Fruit fly (Drosophila melanogaster) whole organism, embryonic: Measurements from ENCODE around the gene Mst98Cb.

Source experiments
- Asciz ChIP-seq: fragments of 200-800 bp; sonication (Bioruptor generic); optimal IDR thresholded peaks from 2 replicates; lab custom pipeline; 2017; ENCODE audit warnings: missing biosample characterization, mild to moderate bottlenecking, missing genetic modification characterization, missing genetic modification reagents
- Atf3 ChIP-seq: fragments of 200-800 bp; sonication (Bioruptor generic); optimal IDR thresholded peaks from 3 replicates; lab custom pipeline; 2016; ENCODE audit warnings: missing biosample characterization, missing genetic modification characterization
- Bgb ChIP-seq: fragments of 200-800 bp; sonication (Bioruptor generic); IDR thresholded peaks from 2 replicates; pipeline ENCODE4 v1.3.6; 2022; ENCODE audit warnings: missing biosample characterization, missing genetic modification characterization; ENCODE audit not compliant: partially characterized antibody
- CG11695 ChIP-seq: fragments of 200-800 bp; sonication (Bioruptor generic); IDR thresholded peaks from 3 replicates; pipeline ENCODE4 v1.3.6; 2022; ENCODE audit warnings: missing biosample characterization, missing genetic modification characterization
- CG12236 ChIP-seq: fragments of 200-800 bp; sonication (Bioruptor generic); optimal IDR thresholded peaks from 2 replicates; lab custom pipeline; 2016; ENCODE audit warnings: missing biosample characterization, missing genetic modification characterization
- CG12942 ChIP-seq: fragments of 200-800 bp; sonication (Bioruptor generic); optimal IDR thresholded peaks from 3 replicates; lab custom pipeline; 2016; ENCODE audit warnings: missing biosample characterization, missing genetic modification characterization
- CG14667 ChIP-seq: fragments of 200-800 bp; sonication (Bioruptor generic); IDR thresholded peaks from 2 replicates; pipeline ENCODE4 v1.3.6; 2022; ENCODE audit warnings: missing biosample characterization, missing genetic modification characterization
- CG18262 ChIP-seq: fragments of 200-800 bp; optimal IDR thresholded peaks from 3 replicates; lab custom pipeline; 2019; ENCODE audit warnings: missing biosample characterization, mild to moderate bottlenecking, missing genetic modification characterization, moderate library complexity
- CG18599 ChIP-seq: fragments of 200-800 bp; sonication (Bioruptor generic); optimal IDR thresholded peaks from 3 replicates; lab custom pipeline; 2017; ENCODE audit warnings: missing biosample characterization, missing genetic modification characterization, mild to moderate bottlenecking, moderate library complexity, missing genetic modification reagents
- CG2678 ChIP-seq: fragments of 200-800 bp; sonication (Bioruptor generic); optimal IDR thresholded peaks from 3 replicates; lab custom pipeline; 2019; ENCODE audit warnings: missing biosample characterization, mild to moderate bottlenecking, missing genetic modification characterization, moderate library complexity
- CG30020 ChIP-seq: fragments of 200-800 bp; optimal IDR thresholded peaks from 2 replicates; lab custom pipeline; 2019; ENCODE audit warnings: missing biosample characterization, mild to moderate bottlenecking, missing genetic modification characterization, moderate library complexity
- CG3065 ChIP-seq: fragments of 200-800 bp; sonication (Bioruptor generic); optimal IDR thresholded peaks from 2 replicates; lab custom pipeline; 2016; ENCODE audit warnings: missing biosample characterization, missing genetic modification characterization
- CG34376 ChIP-seq: fragments of 200-800 bp; sonication (Bioruptor generic); optimal IDR thresholded peaks from 2 replicates; lab custom pipeline; 2018; ENCODE audit warnings: missing biosample characterization, mild to moderate bottlenecking, missing genetic modification characterization
- CG4730 ChIP-seq: fragments of 200-800 bp; sonication (Bioruptor generic); IDR thresholded peaks from 2 replicates; pipeline ENCODE4 v1.3.6; 2022; ENCODE audit warnings: missing biosample characterization, missing genetic modification characterization
- CG6272 ChIP-seq: fragments of 200-800 bp; sonication (Bioruptor generic); IDR thresholded peaks from 2 replicates; pipeline ENCODE4 v1.3.6; 2022; ENCODE audit warnings: missing biosample characterization, missing genetic modification characterization
- CG7987 ChIP-seq: fragments of 200-800 bp; sonication (Bioruptor generic); optimal IDR thresholded peaks from 2 replicates; lab custom pipeline; 2018; ENCODE audit warnings: missing biosample characterization, mild to moderate bottlenecking, missing genetic modification characterization, moderate library complexity
- CG9817 ChIP-seq: fragments of 200-800 bp; sonication (Bioruptor generic); optimal IDR thresholded peaks from 2 replicates; lab custom pipeline; 2018; ENCODE audit warnings: missing biosample characterization, mild to moderate bottlenecking, missing genetic modification characterization, moderate library complexity
- CG9932 ChIP-seq: fragments of 200-800 bp; sonication (Bioruptor generic); IDR thresholded peaks from 2 replicates; pipeline ENCODE4 v1.3.6; 2022; ENCODE audit warnings: missing biosample characterization, missing genetic modification characterization
- CTCF ChIP-seq: fragments of 200-800 bp; sonication (Bioruptor generic); optimal IDR thresholded peaks from 2 replicates; lab custom pipeline; 2017; ENCODE audit warnings: missing biosample characterization, mild to moderate bottlenecking, missing genetic modification characterization, moderate library complexity
- Chrac-16 ChIP-seq: fragments of 200-800 bp; sonication (Bioruptor generic); optimal IDR thresholded peaks from 3 replicates; lab custom pipeline; 2016; ENCODE audit warnings: missing biosample characterization, missing genetic modification characterization
- Deaf1 ChIP-seq: fragments of 200-800 bp; optimal IDR thresholded peaks from 3 replicates; lab custom pipeline; 2019; ENCODE audit warnings: missing biosample characterization, mild to moderate bottlenecking, missing genetic modification characterization, moderate library complexity
- Dip2 ChIP-seq: fragments of 200-800 bp; sonication (Bioruptor generic); IDR thresholded peaks from 2 replicates; pipeline ENCODE4 v1.3.6; 2022; ENCODE audit warnings: missing biosample characterization, missing genetic modification characterization
- Gsc ChIP-seq: fragments of 200-800 bp; sonication (Bioruptor generic); IDR thresholded peaks from 2 replicates; pipeline ENCODE4 v1.3.6; 2022; ENCODE audit warnings: missing biosample characterization, missing genetic modification characterization
- HHEX ChIP-seq: fragments of 200-800 bp; sonication (Bioruptor generic); optimal IDR thresholded peaks from 3 replicates; lab custom pipeline; 2017; ENCODE audit warnings: missing biosample characterization, mild to moderate bottlenecking, missing genetic modification characterization, missing genetic modification reagents
- Hr3 ChIP-seq: fragments of 200-800 bp; sonication (Bioruptor generic); optimal IDR thresholded peaks from 3 replicates; lab custom pipeline; 2016; ENCODE audit warnings: missing biosample characterization, missing genetic modification characterization
- Kr ChIP-seq: fragments of 200-800 bp; sonication (Bioruptor generic); optimal IDR thresholded peaks from 2 replicates; lab custom pipeline; 2017; ENCODE audit warnings: missing biosample characterization, mild to moderate bottlenecking, missing genetic modification characterization
- Nf-YB ChIP-seq: fragments of 200-800 bp; sonication (Bioruptor generic); optimal IDR thresholded peaks from 3 replicates; lab custom pipeline; 2019; ENCODE audit warnings: missing biosample characterization, mild to moderate bottlenecking, missing genetic modification characterization, moderate library complexity
- Stat92E ChIP-seq, 3 experiments: fragments of >200 bp in 2 of 3; fragments of 200-800 bp in 1 of 3; sonication (Bioruptor generic) in 1 of 3; optimal IDR thresholded peaks; 2 replicates each; lab custom pipeline; 2017 to 2019; ENCODE audit warnings: missing biosample characterization in 3 of 3, missing genetic modification characterization in 3 of 3, mild to moderate bottlenecking in 1 of 3, moderate library complexity in 1 of 3
- Trl ChIP-seq, 3 experiments: fragments of >200 bp in 2 of 3; fragments of 200-800 bp in 1 of 3; sonication (Bioruptor generic) in 1 of 3; optimal IDR thresholded peaks; 2 replicates in 1 of 3; 3 replicates in 2 of 3; lab custom pipeline; 2016 to 2017; ENCODE audit warnings: missing biosample characterization in 1 of 3, missing genetic modification characterization in 1 of 3
- Xrp1 ChIP-seq: fragments of 200-800 bp; sonication (Bioruptor generic); IDR thresholded peaks from 2 replicates; pipeline ENCODE4 v1.3.6; 2022; ENCODE audit warnings: missing biosample characterization, missing genetic modification characterization
- ac ChIP-seq: fragments of 200-800 bp; sonication (Bioruptor generic); optimal IDR thresholded peaks from 3 replicates; lab custom pipeline; 2017; ENCODE audit warnings: missing biosample characterization, mild to moderate bottlenecking, missing genetic modification characterization
- al ChIP-seq: fragments of 200-800 bp; sonication (Bioruptor generic); IDR thresholded peaks from 2 replicates; pipeline ENCODE4 v1.3.6; 2022; ENCODE audit warnings: missing biosample characterization, missing genetic modification characterization
- chinmo ChIP-seq: fragments of 200-800 bp; sonication (Bioruptor generic); IDR thresholded peaks from 4 replicates; pipeline ENCODE4 v1.3.6; 2022; ENCODE audit warnings: missing biosample characterization, missing genetic modification characterization; ENCODE audit not compliant: partially characterized antibody
- dati ChIP-seq: fragments of 200-800 bp; sonication (Bioruptor generic); IDR thresholded peaks from 2 replicates; pipeline ENCODE4 v1.3.6; 2022; ENCODE audit warnings: missing biosample characterization, missing genetic modification characterization
- ems ChIP-seq: fragments of 200-800 bp; sonication (Bioruptor generic); optimal IDR thresholded peaks from 3 replicates; lab custom pipeline; 2016; ENCODE audit warnings: missing biosample characterization, missing genetic modification characterization
- gce ChIP-seq: fragments of 200-800 bp; sonication (Bioruptor generic); IDR thresholded peaks from 3 replicates; pipeline ENCODE4 v1.3.6; 2022; ENCODE audit warnings: missing biosample characterization, missing genetic modification characterization
- gfzf ChIP-seq: fragments of 200-800 bp; sonication (Bioruptor generic); optimal IDR thresholded peaks from 2 replicates; lab custom pipeline; 2016; ENCODE audit warnings: missing biosample characterization, mild to moderate bottlenecking, missing genetic modification characterization, moderate library complexity
- jigr1 ChIP-seq: fragments of 200-800 bp; sonication (Bioruptor generic); IDR thresholded peaks from 3 replicates; pipeline ENCODE4 v1.3.6; 2022; ENCODE audit warnings: missing biosample characterization, missing genetic modification characterization
- nom ChIP-seq: fragments of 200-800 bp; sonication (Bioruptor generic); optimal IDR thresholded peaks from 2 replicates; lab custom pipeline; 2017; ENCODE audit warnings: missing biosample characterization, missing genetic modification characterization, mild to moderate bottlenecking, moderate library complexity, missing genetic modification reagents
- pnt ChIP-seq: fragments of 200-800 bp; sonication (Bioruptor generic); optimal IDR thresholded peaks from 3 replicates; lab custom pipeline; 2016; ENCODE audit warnings: missing biosample characterization, missing genetic modification characterization
- pzg ChIP-seq: fragments of 200-800 bp; sonication (Bioruptor generic); optimal IDR thresholded peaks from 3 replicates; lab custom pipeline; 2018; ENCODE audit warnings: missing biosample characterization, mild to moderate bottlenecking, missing genetic modification characterization, moderate library complexity
- rib ChIP-seq: fragments of 200-800 bp; sonication (Bioruptor generic); IDR thresholded peaks from 2 replicates; pipeline ENCODE4 v1.3.6; 2022; ENCODE audit warnings: missing biosample characterization, missing genetic modification characterization
- slbo ChIP-seq: fragments of 200-800 bp; sonication (Bioruptor generic); IDR thresholded peaks from 2 replicates; pipeline ENCODE4 v1.3.6; 2022; ENCODE audit warnings: missing biosample characterization, missing genetic modification characterization
- sob ChIP-seq: fragments of 200-800 bp; sonication (Bioruptor generic); IDR thresholded peaks from 2 replicates; pipeline ENCODE4 v1.3.6; 2022; ENCODE audit warnings: missing biosample characterization, missing genetic modification characterization
- tgo ChIP-seq: fragments of 200-800 bp; sonication (Bioruptor generic); IDR thresholded peaks from 3 replicates; pipeline ENCODE4 v1.3.6; 2022; ENCODE audit warnings: missing biosample characterization, missing genetic modification characterization
- toy ChIP-seq: fragments of 200-800 bp; sonication (Bioruptor generic); IDR thresholded peaks from 2 replicates; pipeline ENCODE4 v1.3.6; 2022; ENCODE audit warnings: missing biosample characterization, missing genetic modification characterization
- tup ChIP-seq: fragments of 200-800 bp; sonication (Bioruptor generic); optimal IDR thresholded peaks from 2 replicates; lab custom pipeline; 2016; ENCODE audit warnings: missing biosample characterization, mild to moderate bottlenecking, missing genetic modification characterization, moderate library complexity
- zfh1 ChIP-seq: fragments of 200-800 bp; sonication (Bioruptor generic); IDR thresholded peaks from 3 replicates; pipeline ENCODE4 v1.3.6; 2022; ENCODE audit warnings: missing biosample characterization, missing genetic modification characterization

The Mst98Cb gene

DNA sequence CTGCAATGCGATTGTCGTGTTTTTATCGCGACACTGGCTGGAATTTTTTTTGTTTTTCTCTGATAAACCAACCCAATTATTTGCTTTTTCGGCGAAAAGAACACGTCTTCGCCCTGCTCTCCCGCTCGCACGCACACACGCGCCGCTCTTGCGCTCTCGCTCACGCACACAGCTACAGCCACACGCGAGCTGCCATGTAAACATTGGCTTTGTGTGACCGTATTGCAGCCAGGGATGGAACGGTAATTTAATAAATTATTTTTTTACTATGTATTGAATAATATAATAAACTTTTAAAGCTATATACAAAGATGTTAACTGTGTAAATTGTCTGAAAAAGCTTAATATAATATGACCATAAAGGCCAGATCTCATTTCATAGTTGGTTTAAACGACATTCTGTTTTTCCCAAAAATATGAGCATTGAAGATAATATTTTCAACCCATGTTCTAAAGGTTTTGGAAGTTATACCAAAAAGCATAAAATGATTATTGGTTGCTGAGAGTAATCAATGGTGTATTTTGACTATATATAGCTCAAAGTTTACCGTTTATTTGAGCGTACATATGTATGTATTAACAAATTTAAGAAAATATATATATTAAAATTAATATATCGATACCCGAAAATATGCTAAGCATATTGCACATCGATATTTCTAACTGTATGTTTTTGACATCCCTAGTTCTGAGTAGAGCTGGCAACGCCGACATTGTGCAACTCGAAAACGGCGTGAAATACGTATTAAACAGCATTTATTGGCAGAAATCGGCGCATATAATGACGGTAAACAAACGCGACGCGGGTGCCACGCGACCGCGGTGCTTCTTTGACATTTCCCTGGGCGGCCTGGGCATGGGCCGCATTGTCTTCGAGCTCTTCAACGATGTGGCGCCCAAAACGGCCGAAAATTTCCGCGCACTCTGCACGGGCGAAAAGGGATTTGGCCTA, 47.3 kb downstream of the Mst98Cb start, which contains the start of the genes Gfat2 and Moca-cyp (continued):
- peak; percentile 68 for TF ChIP-seq CG2678
- TF ChIP-seq al (GFP tag; lab: Robert Waterston, UW), result peak; percentile 40
- TF ChIP-seq Atf3 (GFP tag; lab: Kevin White, UChicago), result no peak
- peak; percentile 76 for TF ChIP-seq CG9932 (GFP tag; lab: Robert Waterston, UW)
- TF ChIP-seq CG6272 (GFP tag; lab: Robert Waterston, UW), result no peak
- TF ChIP-seq CG34376 (GFP tag; lab: Kevin White, UChicago), result peak; percentile 40
- TF ChIP-seq Chrac-16 (GFP tag; lab: Kevin White, UChicago), result peak; percentile 57
- TF ChIP-seq tup (GFP tag; lab: Kevin White, UChicago), result no peak
- peak; percentile 66 for TF ChIP-seq Bgb (GFP tag; lab: Robert Waterston, UW)
- no peak; the same call in 2 of the 3 replicates for TF ChIP-seq jigr1 (GFP tag; lab: Robert Waterston, UW)
- TF ChIP-seq CTCF (GFP tag; lab: Kevin White, UChicago), result peak; percentile 32
- TF ChIP-seq slbo (GFP tag; lab: Robert Waterston, UW), result peak; percentile 73
- peak; percentile 6 for TF ChIP-seq ems (GFP tag; lab: Kevin White, UChicago)
- TF ChIP-seq nom (GFP tag; lab: Kevin White, UChicago), result no peak
- no peak for TF ChIP-seq CG3065
- TF ChIP-seq CG30020 (tag; lab: Kevin White, UChicago), result peak; percentile 69
- TF ChIP-seq toy (GFP tag; lab: Robert Waterston, UW), result no peak
- peak; percentile 57 to 80 for TF ChIP-seq Trl (optimal IDR thresholded peaks at IDR 0.05; lab: Kevin White, UChicago)
- peak; percentile 5 for TF ChIP-seq Trl (GFP tag; optimal IDR thresholded peaks at IDR 0.05; lab: Kevin White, UChicago)
- no peak for TF ChIP-seq CG12236 (GFP tag; lab: Kevin White, UChicago)
- peak in 1 of 3 experiments; percentile 81 for TF ChIP-seq Stat92E (GFP tag; optimal IDR thresholded peaks at IDR 0.05; lab: Kevin White, UChicago)
- TF ChIP-seq Dip2 (GFP tag; lab: Robert Waterston, UW), result no peak
- peak; percentile 74 for TF ChIP-seq sob (GFP tag; lab: Robert Waterston, UW)
- TF ChIP-seq CG18262 (tag; lab: Kevin White, UChicago), result peak; percentile 69
- TF ChIP-seq Kr (GFP tag; lab: Kevin White, UChicago), result no peak
- TF ChIP-seq tgo (GFP tag; lab: Robert Waterston, UW), result peak; percentile 61
- peak; percentile 50 for TF ChIP-seq Nf-YB
- TF ChIP-seq CG4730, result peak; percentile 53
- peak; percentile 21 for TF ChIP-seq gfzf (GFP tag; lab: Kevin White, UChicago)
- TF ChIP-seq CG9817 (tag; lab: Kevin White, UChicago), result peak; percentile 62
- TF ChIP-seq pzg (GFP tag; lab: Kevin White, UChicago), result peak; percentile 41
- TF ChIP-seq Gsc (GFP tag; lab: Robert Waterston, UW), result no peak
- peak; percentile 44 for TF ChIP-seq ac (GFP tag; lab: Kevin White, UChicago)
- no peak; the same call in 2 of the 3 replicates for TF ChIP-seq CG11695 (GFP tag; lab: Robert Waterston, UW)
- 0 out of 2 replicates have a peak, but pooled peaks have one; percentile 15 for TF ChIP-seq CG14667
- TF ChIP-seq HHEX (GFP tag; lab: Kevin White, UChicago), result peak; percentile 54
- TF ChIP-seq CG12942 (GFP tag; lab: Kevin White, UChicago), result peak; percentile 8
- TF ChIP-seq pnt, result peak; percentile 8
- peak; percentile 7 for TF ChIP-seq Asciz
- TF ChIP-seq chinmo (GFP tag; lab: Robert Waterston, UW), result 0 out of 4 replicates have a peak, but pooled peaks have one; percentile 55
- TF ChIP-seq dati, result 0 out of 2 replicates have a peak, but pooled peaks have one; percentile 25
- peak; percentile 44; the same call in 1 of the 2 replicates for TF ChIP-seq Xrp1
- TF ChIP-seq rib (GFP tag; lab: Robert Waterston, UW), result 0 out of 2 replicates have a peak, but pooled peaks have one; percentile 23
- peak; percentile 65; the same call in 2 of the 3 replicates for TF ChIP-seq zfh1
- peak; percentile 69 for TF ChIP-seq CG18599 (GFP tag; lab: Kevin White, UChicago)
- peak; percentile 75 for TF ChIP-seq CG7987
- TF ChIP-seq Hr3 (GFP tag; lab: Kevin White, UChicago), result peak; percentile 71
- no peak for TF ChIP-seq gce (GFP tag; lab: Robert Waterston, UW)
- TF ChIP-seq Deaf1 (tag; lab: Kevin White, UChicago), result peak; percentile 38
